Fruit fly (Drosophila melanogaster): ENCODE results near the gene CG7987.

DNA sequence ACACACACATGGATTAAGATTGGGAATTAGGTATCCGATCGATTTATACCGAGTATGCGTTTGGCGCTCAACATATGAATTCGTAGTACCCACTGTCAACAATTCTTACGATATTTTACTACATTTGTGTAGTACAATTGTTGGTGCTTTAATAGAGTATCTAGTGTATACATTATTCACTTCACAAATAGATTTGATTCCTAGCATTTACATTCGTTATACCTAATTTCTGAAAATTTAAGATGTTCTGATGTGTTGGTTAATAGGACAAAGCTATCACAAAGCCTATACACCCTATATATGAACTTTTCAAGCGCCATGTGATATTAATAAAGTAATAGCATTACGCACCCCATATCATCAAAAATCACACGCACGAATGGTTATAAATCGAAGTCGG, 49.0 kb upstream of the CG7987 start:
- TF ChIP-seq CTCF (optimal IDR thresholded peaks at IDR 0.05) (no peak), CG8478 (optimal IDR thresholded peaks at IDR 0.05) (no peak)

Measured in S2 (cell line).